Worm (Caenorhabditis elegans) whole organism, midembryonic: Measurements from ENCODE around the gene C55A6.6.

Experiments
- cog-1 ChIP-seq: sonication (generic microtip); optimal IDR thresholded peaks from 2 replicates; lab custom pipeline; 2016; ENCODE audit warnings: missing genetic modification characterization, missing compliant biosample characterization
- klf-2 ChIP-seq: fragments of 200-800 bp; sonication (Bioruptor generic); conservative IDR thresholded peaks from 2 replicates; pipeline ENCODE4 v1.3.6; 2022; ENCODE audit warnings: missing genetic modification reagents, missing genetic modification characterization, missing compliant biosample characterization
- ref-1 ChIP-seq: fragments of 200-800 bp; sonication (Bioruptor generic); conservative IDR thresholded peaks from 2 replicates; pipeline ENCODE4 v1.3.6; 2022; ENCODE audit warnings: missing genetic modification reagents, missing genetic modification characterization, missing compliant biosample characterization
- ztf-29 ChIP-seq: fragments of 200-800 bp; sonication (Bioruptor generic); IDR thresholded peaks from 2 replicates; pipeline ENCODE4 v1.3.6; 2022; ENCODE audit warnings: missing genetic modification reagents, missing genetic modification characterization, missing compliant biosample characterization

- no peak for TF ChIP-seq ztf-29 (GFP tag; lab: Robert Waterston, UW)
- TF ChIP-seq cog-1 (tag; lab: Kevin White, UChicago), result no peak
- TF ChIP-seq ref-1 (GFP tag; lab: Robert Waterston, UW), result no peak
- no peak for TF ChIP-seq klf-2 (GFP tag; lab: Robert Waterston, UW)
Observed at ce11 chrV:11526927-11527491, 12.5 kb upstream of the C55A6.6 start.
